Worm (Caenorhabditis elegans) whole organism, L2 larva: ENCODE measurements around the gene fbxa-53.

Experiments
- elt-1 ChIP-seq: fragments of 150-350 bp; optimal IDR thresholded peaks from 2 replicates; lab custom pipeline; 2014; ENCODE audit warnings: missing biosample characterization, missing genetic modification characterization
- snpc-4 ChIP-seq: fragments of 150-350 bp; optimal IDR thresholded peaks from 2 replicates; lab custom pipeline; 2014; ENCODE audit warnings: missing biosample characterization, missing genetic modification characterization
- ztf-11 ChIP-seq: sonication (generic microtip); optimal IDR thresholded peaks from 2 replicates; lab custom pipeline; 2017; ENCODE audit warnings: missing biosample characterization, missing genetic modification characterization

DNA sequence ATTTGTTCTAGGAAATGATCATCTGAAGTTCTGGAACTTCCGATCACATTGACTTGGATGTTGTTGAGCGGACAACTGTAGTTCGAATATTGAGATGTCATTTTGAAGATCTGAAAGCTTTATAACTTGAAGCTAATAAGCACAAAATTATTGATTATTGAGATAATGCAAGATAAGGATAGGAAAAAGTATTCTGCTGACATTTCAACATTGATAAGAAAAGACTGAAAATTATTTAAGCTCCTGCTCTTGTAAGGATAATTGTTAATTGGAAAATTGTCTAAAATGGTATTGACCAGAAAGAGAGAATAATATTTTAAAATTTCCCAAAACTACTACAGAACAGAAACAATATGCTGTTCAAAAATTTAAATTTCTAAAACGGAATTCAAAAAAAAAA, 44.3 kb downstream of the fbxa-53 start, which contains the start of gene tbx-31:
- TF ChIP-seq snpc-4 (tag; lab: Kevin White, UChicago) (no peak), elt-1 (tag; lab: Kevin White, UChicago) (no peak), ztf-11 (tag; lab: Kevin White, UChicago) (no peak)
